Worm (Caenorhabditis elegans) whole organism, L1 larva: Measurements from ENCODE around the gene Y105C5B.25.

Experiments used
- C04F5.9 ChIP-seq: sonication (generic microtip); optimal IDR thresholded peaks from 2 replicates; lab custom pipeline; 2016; ENCODE audit warnings: missing genetic modification characterization, missing compliant biosample characterization
- C16A3.4 ChIP-seq: fragments of 150-350 bp; optimal IDR thresholded peaks from 2 replicates; lab custom pipeline; 2014; ENCODE audit warnings: missing biosample characterization, missing genetic modification characterization
- C34B4.2 ChIP-seq: sonication (generic microtip); optimal IDR thresholded peaks from 2 replicates; lab custom pipeline; 2017; ENCODE audit warnings: mild to moderate bottlenecking, missing genetic modification characterization, missing compliant biosample characterization
- aha-1 ChIP-seq: fragments of 150-350 bp; optimal IDR thresholded peaks from 2 replicates; lab custom pipeline; 2014; ENCODE audit warnings: missing biosample characterization, missing genetic modification characterization
- aly-2 ChIP-seq: fragments of 150-350 bp; optimal IDR thresholded peaks from 2 replicates; lab custom pipeline; 2014; ENCODE audit warnings: missing biosample characterization, missing genetic modification characterization
- blmp-1 ChIP-seq: fragments of 150-350 bp; optimal IDR thresholded peaks from 2 replicates; lab custom pipeline; 2014; ENCODE audit warnings: missing biosample characterization, missing genetic modification characterization
- ceh-8 ChIP-seq: fragments of 200-800 bp; sonication (Bioruptor generic); optimal IDR thresholded peaks from 2 replicates; lab custom pipeline; 2018; ENCODE audit warnings: mild to moderate bottlenecking, missing genetic modification characterization, moderate library complexity, missing compliant biosample characterization
- ceh-82 ChIP-seq, 3 experiments: fragments of 150-350 bp in 1 of 3; sonication (generic microtip) in 2 of 3; optimal IDR thresholded peaks; 2 replicates each; lab custom pipeline; 2014 to 2017; ENCODE audit warnings: missing biosample characterization in 3 of 3, missing genetic modification characterization in 3 of 3
- ceh-88 ChIP-seq: fragments of 200-800 bp; sonication (Bioruptor generic); IDR thresholded peaks from 2 replicates; pipeline ENCODE4 v1.3.6; 2022; ENCODE audit warnings: missing genetic modification characterization, missing compliant biosample characterization
- ceh-90 ChIP-seq: sonication (generic microtip); optimal IDR thresholded peaks from 2 replicates; lab custom pipeline; 2016; ENCODE audit warnings: missing genetic modification characterization, missing compliant biosample characterization
- dpl-1 ChIP-seq, 3 experiments: fragments of 150-350 bp in 2 of 3; sonication (generic microtip) in 1 of 3; optimal IDR thresholded peaks; 2 replicates each; lab custom pipeline; 2014 to 2017; ENCODE audit warnings: missing biosample characterization in 3 of 3, missing genetic modification characterization in 3 of 3, missing genetic modification reagents in 3 of 3
- efl-1 ChIP-seq, 4 experiments: fragments of 150-350 bp; optimal IDR thresholded peaks in 3 of 4; peaks in 1 of 4; 1 replicate in 1 of 4; 2 replicates in 3 of 4; lab custom pipeline; 2014; ENCODE audit warnings: missing biosample characterization in 2 of 4, missing genetic modification characterization in 2 of 4, missing genetic modification reagents in 2 of 4
- egl-13 ChIP-seq: sonication (generic microtip); optimal IDR thresholded peaks from 2 replicates; lab custom pipeline; 2016; ENCODE audit warnings: missing genotype, missing genetic modification reagents, missing genetic modification characterization, missing compliant biosample characterization
- egl-27 ChIP-seq, 2 experiments: fragments of 150-350 bp in 1 of 2; sonication (generic microtip); optimal IDR thresholded peaks; 3 replicates each; lab custom pipeline; 2017 to 2018; ENCODE audit warnings: missing biosample characterization in 2 of 2, missing genetic modification characterization in 2 of 2, missing genetic modification reagents in 2 of 2
- elt-2 ChIP-seq: sonication (generic microtip); optimal IDR thresholded peaks from 2 replicates; lab custom pipeline; 2016; ENCODE audit warnings: missing genetic modification characterization, mild to moderate bottlenecking, inconsistent platforms, missing compliant biosample characterization, missing genetic modification reagents
- elt-3 ChIP-seq, 6 experiments: fragments of 150-350 bp in 1 of 6; sonication (generic microtip); optimal IDR thresholded peaks; 2 replicates each; lab custom pipeline; 2017 to 2018; ENCODE audit warnings: missing biosample characterization in 6 of 6, missing genetic modification characterization in 6 of 6, inconsistent platforms in 1 of 6
- fkh-4 ChIP-seq: sonication (generic microtip); optimal IDR thresholded peaks from 2 replicates; lab custom pipeline; 2016; ENCODE audit warnings: missing compliant biosample characterization, missing genetic modification characterization, borderline replicate concordance
- fkh-8 ChIP-seq: sonication (generic microtip); optimal IDR thresholded peaks from 2 replicates; lab custom pipeline; 2016; ENCODE audit warnings: mild to moderate bottlenecking, missing genetic modification characterization, missing compliant biosample characterization
- grh-1 ChIP-seq: fragments of 200-800 bp; sonication (Bioruptor generic); IDR thresholded peaks from 2 replicates; pipeline ENCODE4 v1.3.6; 2022; ENCODE audit warnings: missing genetic modification reagents, missing genetic modification characterization, missing compliant biosample characterization
- hlh-4 ChIP-seq: sonication (generic microtip); optimal IDR thresholded peaks from 2 replicates; lab custom pipeline; 2016; ENCODE audit warnings: mild to moderate bottlenecking, missing genetic modification characterization, missing compliant biosample characterization
- isw-1 ChIP-seq: fragments of 200-800 bp; sonication (Bioruptor generic); IDR thresholded peaks from 2 replicates; pipeline ENCODE4 v1.3.6; 2022; ENCODE audit warnings: missing genetic modification characterization, missing compliant biosample characterization
- lin-13 ChIP-seq: fragments of 150-350 bp; optimal IDR thresholded peaks from 2 replicates; lab custom pipeline; 2014; ENCODE audit warnings: missing biosample characterization, missing genetic modification reagents, missing genetic modification characterization
- lin-14 ChIP-seq: fragments of 200-800 bp; sonication (Bioruptor generic); optimal IDR thresholded peaks from 2 replicates; lab custom pipeline; 2018; ENCODE audit warnings: mild to moderate bottlenecking, missing genetic modification characterization, moderate library complexity, missing compliant biosample characterization
- lin-15B ChIP-seq: fragments of 150-350 bp; sonication (generic microtip); optimal IDR thresholded peaks from 3 replicates; lab custom pipeline; 2014; ENCODE audit warnings: missing biosample characterization, missing genetic modification characterization
- lin-35 ChIP-seq, 2 experiments: fragments of 150-350 bp; optimal IDR thresholded peaks; 2 replicates each; lab custom pipeline; 2014; ENCODE audit warnings: missing biosample characterization in 2 of 2, missing genetic modification characterization in 2 of 2, missing genetic modification reagents in 2 of 2
- lir-3 ChIP-seq: sonication (generic microtip); optimal IDR thresholded peaks from 2 replicates; lab custom pipeline; 2016; ENCODE audit warnings: mild to moderate bottlenecking, missing genetic modification characterization, moderate library complexity, missing compliant biosample characterization; ENCODE audit not compliant: poor library complexity
- lsy-2 ChIP-seq, 2 experiments: fragments of 150-350 bp; optimal IDR thresholded peaks; 2 replicates each; lab custom pipeline; 2014; ENCODE audit warnings: missing biosample characterization in 2 of 2, missing genetic modification characterization in 2 of 2
- mdl-1 ChIP-seq, 2 experiments: fragments of 150-350 bp; optimal IDR thresholded peaks; 2 replicates each; lab custom pipeline; 2014 to 2017; ENCODE audit warnings: missing biosample characterization in 2 of 2, missing genetic modification characterization in 2 of 2, inconsistent platforms in 1 of 2
- nhr-11 ChIP-seq: fragments of 150-350 bp; optimal IDR thresholded peaks from 2 replicates; lab custom pipeline; 2014; ENCODE audit warnings: missing biosample characterization, missing genetic modification characterization
- nhr-12 ChIP-seq: sonication (generic microtip); optimal IDR thresholded peaks from 2 replicates; lab custom pipeline; 2017; ENCODE audit warnings: missing biosample characterization, missing genetic modification characterization
- nhr-20 ChIP-seq: sonication (generic microtip); optimal IDR thresholded peaks from 2 replicates; lab custom pipeline; 2016; ENCODE audit warnings: mild to moderate bottlenecking, missing genetic modification characterization, missing compliant biosample characterization
- nhr-237 ChIP-seq: fragments of 150-350 bp; optimal IDR thresholded peaks from 2 replicates; lab custom pipeline; 2014; ENCODE audit warnings: missing biosample characterization, missing genetic modification characterization
- nhr-28 ChIP-seq: fragments of 150-350 bp; optimal IDR thresholded peaks from 2 replicates; lab custom pipeline; 2014; ENCODE audit warnings: missing biosample characterization, missing genetic modification characterization
- nhr-47 ChIP-seq: sonication (generic microtip); optimal IDR thresholded peaks from 2 replicates; lab custom pipeline; 2016; ENCODE audit warnings: mild to moderate bottlenecking, missing genetic modification characterization, moderate library complexity, missing compliant biosample characterization
- nhr-71 ChIP-seq: sonication (generic microtip); optimal IDR thresholded peaks from 2 replicates; lab custom pipeline; 2016; ENCODE audit warnings: mild to moderate bottlenecking, missing genetic modification characterization, moderate library complexity, missing compliant biosample characterization
- nhr-90 ChIP-seq: sonication (generic microtip); optimal IDR thresholded peaks from 2 replicates; lab custom pipeline; 2016; ENCODE audit warnings: mild to moderate bottlenecking, missing genetic modification characterization, missing compliant biosample characterization; ENCODE audit not compliant: poor library complexity
- rnt-1 ChIP-seq: sonication (generic microtip); optimal IDR thresholded peaks from 2 replicates; lab custom pipeline; 2016; ENCODE audit warnings: mild to moderate bottlenecking, missing genetic modification characterization, moderate library complexity, missing compliant biosample characterization
- snpc-4 ChIP-seq: fragments of 150-350 bp; optimal IDR thresholded peaks from 2 replicates; lab custom pipeline; 2014; ENCODE audit warnings: missing biosample characterization, missing genetic modification characterization
- sptf-1 ChIP-seq: fragments of 150-350 bp; optimal IDR thresholded peaks from 2 replicates; lab custom pipeline; 2014; ENCODE audit warnings: missing biosample characterization, missing genetic modification characterization
- sup-37 ChIP-seq: fragments of 200-800 bp; sonication (Bioruptor generic); optimal IDR thresholded peaks from 2 replicates; lab custom pipeline; 2018; ENCODE audit warnings: mild to moderate bottlenecking, missing genetic modification characterization, missing compliant biosample characterization
- swsn-7 ChIP-seq: sonication (generic microtip); optimal IDR thresholded peaks from 2 replicates; lab custom pipeline; 2016; ENCODE audit warnings: missing genetic modification characterization, missing compliant biosample characterization
- tbx-2 ChIP-seq: sonication (generic microtip); optimal IDR thresholded peaks from 2 replicates; lab custom pipeline; 2016; ENCODE audit warnings: missing genetic modification characterization, missing compliant biosample characterization
- tlp-1 ChIP-seq: fragments of 150-350 bp; optimal IDR thresholded peaks from 2 replicates; lab custom pipeline; 2014; ENCODE audit warnings: missing biosample characterization, missing genetic modification characterization
- unc-130 ChIP-seq: fragments of 150-350 bp; optimal IDR thresholded peaks from 2 replicates; lab custom pipeline; 2017; ENCODE audit warnings: missing biosample characterization, missing genetic modification characterization, inconsistent platforms
- unc-30 ChIP-seq: sonication (generic microtip); optimal IDR thresholded peaks from 2 replicates; lab custom pipeline; 2017; ENCODE audit warnings: missing biosample characterization, missing genetic modification characterization
- vab-15 ChIP-seq: sonication (generic microtip); optimal IDR thresholded peaks from 2 replicates; lab custom pipeline; 2017; ENCODE audit warnings: missing genotype, mild to moderate bottlenecking, missing genetic modification characterization, missing compliant biosample characterization
- xbp-1 ChIP-seq: sonication (generic microtip); optimal IDR thresholded peaks from 2 replicates; lab custom pipeline; 2016; ENCODE audit warnings: missing genetic modification characterization, missing compliant biosample characterization
- ztf-4 ChIP-seq: fragments of 150-350 bp; optimal IDR thresholded peaks from 2 replicates; lab custom pipeline; 2014; ENCODE audit warnings: missing biosample characterization, missing genetic modification characterization

The Y105C5B.25 gene

ce11 chrIV:16180898-16181482, 34.0 kb upstream of the Y105C5B.25 start (continued):
- TF ChIP-seq aha-1 (no peak), efl-1 (optimal IDR thresholded peaks at IDR 0.05; lab: Kevin White, UChicago) (peak; percentile 15 to 24), efl-1 (GFP tag; optimal IDR thresholded peaks at IDR 0.05 in 1 of 2; lab: Kevin White, UChicago) (peak in 1 of 2 experiments; percentile 94), lir-3 (tag; lab: Kevin White, UChicago) (no peak), vab-15 (tag; lab: Kevin White, UChicago) (peak; percentile 31), ceh-82 (tag; optimal IDR thresholded peaks at IDR 0.05; lab: Kevin White, UChicago) (peak in 2 of 3 experiments; percentile 7 to 20), xbp-1 (peak; percentile 37), grh-1 (no peak; the same call in 1 of the 2 replicates), unc-30 (tag; lab: Kevin White, UChicago) (no peak), hlh-4 (tag; lab: Kevin White, UChicago) (no peak), C16A3.4 (tag; lab: Kevin White, UChicago) (peak; percentile 50), elt-2 (tag; lab: Kevin White, UChicago) (peak; percentile 97), sup-37 (GFP tag; lab: Kevin White, UChicago) (no peak), tlp-1 (no peak), dpl-1 (GFP tag; optimal IDR thresholded peaks at IDR 0.05; lab: Kevin White, UChicago) (peak in 1 of 3 experiments; percentile 12), nhr-28 (no peak), rnt-1 (no peak), ceh-8 (GFP tag; lab: Kevin White, UChicago) (no peak), lin-13 (GFP tag; lab: Kevin White, UChicago) (no peak), egl-27 (tag; optimal IDR thresholded peaks at IDR 0.05; lab: Kevin White, UChicago) (no peak), ztf-4 (tag; lab: Kevin White, UChicago) (peak; percentile 49), sptf-1 (tag; lab: Kevin White, UChicago) (no peak), blmp-1 (peak; percentile 77), C04F5.9 (tag; lab: Kevin White, UChicago) (no peak), lin-35 (GFP tag; optimal IDR thresholded peaks at IDR 0.05; lab: Kevin White, UChicago) (peak in 1 of 2 experiments; percentile 68), nhr-11 (no peak), unc-130 (tag; lab: Kevin White, UChicago) (peak; percentile 21), elt-3 (tag; optimal IDR thresholded peaks at IDR 0.05; lab: Kevin White, UChicago) (peak; percentile 62 to 96 (median 91)), swsn-7 (peak; percentile 41), snpc-4 (tag; lab: Kevin White, UChicago) (peak; percentile 91)
- TF ChIP-seq, all 84 proteins: peak for 31

DNA sequence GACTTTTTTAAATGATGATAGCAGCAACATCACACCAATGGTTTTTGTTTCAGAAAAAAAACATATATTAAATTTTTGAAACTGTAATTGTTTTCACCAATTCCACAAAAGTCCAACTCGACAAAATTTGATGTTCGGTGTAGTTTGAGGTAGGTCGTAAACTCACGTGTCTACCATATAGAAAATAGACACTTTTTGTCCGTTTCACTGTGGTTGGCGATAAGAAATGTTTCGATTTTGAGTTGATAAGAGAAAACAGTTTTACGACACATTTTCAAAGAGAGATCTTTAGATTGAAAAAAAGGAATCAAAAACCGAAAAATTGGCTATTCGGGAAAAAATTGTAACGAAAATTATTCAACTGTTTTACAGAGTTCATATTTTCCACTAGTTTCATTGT, 31.5 kb upstream of the Y105C5B.25 start:
- TF ChIP-seq nhr-20 (peak; percentile 67), lin-35 (GFP tag; optimal IDR thresholded peaks at IDR 0.05; lab: Kevin White, UChicago) (peak in 1 of 2 experiments; percentile 23), nhr-47 (tag; lab: Kevin White, UChicago) (no peak), mdl-1 (tag; optimal IDR thresholded peaks at IDR 0.05; lab: Kevin White, UChicago) (peak in 1 of 2 experiments; percentile 65), elt-3 (tag; optimal IDR thresholded peaks at IDR 0.05; lab: Kevin White, UChicago) (peak in 2 of 6 experiments; percentile 6 to 82), blmp-1 (peak; percentile 72), lin-15B (tag; lab: Kevin White, UChicago) (no peak), nhr-237 (tag; lab: Kevin White, UChicago) (no peak), fkh-8 (no peak), tbx-2 (tag; lab: Kevin White, UChicago) (no peak), lin-13 (GFP tag; lab: Kevin White, UChicago) (no peak), C16A3.4 (tag; lab: Kevin White, UChicago) (no peak), ceh-88 (GFP tag; lab: Robert Waterston, UW) (no peak), lsy-2 (tag; optimal IDR thresholded peaks at IDR 0.05; lab: Kevin White, UChicago) (peak in 1 of 2 experiments; percentile 24), grh-1 (no peak), nhr-12 (tag; lab: Kevin White, UChicago) (no peak), C04F5.9 (tag; lab: Kevin White, UChicago) (no peak), ztf-4 (tag; lab: Kevin White, UChicago) (no peak), C34B4.2 (tag; lab: Kevin White, UChicago) (no peak), elt-2 (tag; lab: Kevin White, UChicago) (peak; percentile 84), isw-1 (no peak), lin-14 (GFP tag; lab: Kevin White, UChicago) (peak; percentile 25), efl-1 (optimal IDR thresholded peaks at IDR 0.05; lab: Kevin White, UChicago) (no peak), efl-1 (GFP tag; optimal IDR thresholded peaks at IDR 0.05 in 1 of 2; lab: Kevin White, UChicago) (peak in 1 of 2 experiments; percentile 64), aly-2 (tag; lab: Kevin White, UChicago) (no peak), egl-13 (tag; lab: Kevin White, UChicago) (no peak), nhr-90 (tag; lab: Kevin White, UChicago) (peak; percentile 21), unc-130 (tag; lab: Kevin White, UChicago) (no peak), fkh-4 (tag; lab: Kevin White, UChicago) (no peak), ceh-90 (tag; lab: Kevin White, UChicago) (no peak), nhr-71 (peak; percentile 14), egl-27 (tag; optimal IDR thresholded peaks at IDR 0.05; lab: Kevin White, UChicago) (no peak)
